Worm (Caenorhabditis elegans): ENCODE measurements around the gene nlp-53.

Gene nlp-53

DNA sequence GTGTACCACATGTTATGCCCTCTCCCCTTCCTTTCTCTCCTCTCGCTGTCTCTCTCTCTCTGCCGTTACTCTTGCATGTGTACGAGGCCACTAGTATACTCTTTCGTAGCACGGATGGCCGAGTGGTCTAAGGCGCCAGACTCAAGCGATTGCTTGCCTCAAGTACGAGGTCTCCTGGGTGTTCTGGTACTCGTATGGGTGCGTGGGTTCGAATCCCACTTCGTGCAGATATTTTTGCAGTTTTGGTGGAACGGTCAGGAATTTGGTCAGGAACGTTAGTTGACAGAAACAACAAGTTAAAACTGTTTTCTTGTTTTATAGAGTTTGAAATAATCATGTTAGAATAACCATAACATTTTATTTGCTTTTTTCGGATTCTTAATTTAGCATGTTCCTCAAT lies 46.8 kb downstream of the nlp-53 start (continued):
- peak; percentile 98 for TF ChIP-seq dmd-4 (tag; optimal IDR thresholded peaks at IDR 0.05; ENCODE audit: borderline replicate concordance)
- TF ChIP-seq ama-1 (optimal IDR thresholded peaks at IDR 0.05) = no peak
- peak; percentile 99 for TF ChIP-seq elt-2 (tag; optimal IDR thresholded peaks at IDR 0.05)
- peak; percentile 98 for TF ChIP-seq hlh-13 (GFP tag; optimal IDR thresholded peaks at IDR 0.05)
- peak; percentile 97 for TF ChIP-seq sox-2 (GFP tag; IDR thresholded peaks at IDR 0.05)
- peak; percentile 96 for TF ChIP-seq sdc-2 (tag; optimal IDR thresholded peaks at IDR 0.05)
- peak; percentile 95 for TF ChIP-seq lim-6 (tag; optimal IDR thresholded peaks at IDR 0.05)
- TF ChIP-seq elt-4 (tag; optimal IDR thresholded peaks at IDR 0.05) = peak; percentile 92
- TF ChIP-seq fkh-6 (tag; optimal IDR thresholded peaks at IDR 0.05) = peak; percentile 97
- TF ChIP-seq nhr-11 (tag; optimal IDR thresholded peaks at IDR 0.05) = no peak
- TF ChIP-seq sox-4 (tag; optimal IDR thresholded peaks at IDR 0.05) = peak; percentile 99
- TF ChIP-seq pqm-1 (tag; optimal IDR thresholded peaks at IDR 0.05) = peak; percentile 95
- TF ChIP-seq pha-4 (tag; optimal IDR thresholded peaks at IDR 0.05) = no peak
- peak; percentile 99 for TF ChIP-seq K02D7.2 (tag; optimal IDR thresholded peaks at IDR 0.05)
- peak; percentile 97 for TF ChIP-seq hlh-15 (tag; optimal IDR thresholded peaks at IDR 0.05)
- TF ChIP-seq hlh-30 (tag; optimal IDR thresholded peaks at IDR 0.05; ENCODE audit: insufficient read depth) = peak; percentile 82
- TF ChIP-seq ceh-22 (tag; optimal IDR thresholded peaks at IDR 0.05) = peak; percentile 82
- peak; percentile 93 for TF ChIP-seq ets-4 (tag; optimal IDR thresholded peaks at IDR 0.05)
- peak; percentile 97 for TF ChIP-seq C08G9.2 (tag; optimal IDR thresholded peaks at IDR 0.05)
- peak; percentile 98 for TF ChIP-seq T23F11.4 (GFP tag; optimal IDR thresholded peaks at IDR 0.05)
- peak; percentile 98 for TF ChIP-seq madf-2 (tag; optimal IDR thresholded peaks at IDR 0.05)
- peak; percentile 97 for TF ChIP-seq che-1 (tag; optimal IDR thresholded peaks at IDR 0.05)
- TF ChIP-seq ceh-19 (GFP tag; optimal IDR thresholded peaks at IDR 0.05) = peak; percentile 98
- TF ChIP-seq ztf-16 (tag; optimal IDR thresholded peaks at IDR 0.05) = peak; percentile 98
- TF ChIP-seq ceh-18 (tag; optimal IDR thresholded peaks at IDR 0.05) = peak; percentile 97
- no peak for TF ChIP-seq pax-1 (tag; optimal IDR thresholded peaks at IDR 0.05)
- TF ChIP-seq ahr-1 (tag; optimal IDR thresholded peaks at IDR 0.05) = peak; percentile 97
- peak; percentile 98 for TF ChIP-seq ceh-45 (GFP tag; IDR thresholded peaks at IDR 0.05)
- peak; percentile 98 for TF ChIP-seq ceh-2 (tag; optimal IDR thresholded peaks at IDR 0.05)
- peak; percentile 88 for TF ChIP-seq nfya-1 (tag; optimal IDR thresholded peaks at IDR 0.05)
- TF ChIP-seq odd-2 (tag; optimal IDR thresholded peaks at IDR 0.05) = peak; percentile 85
- peak; percentile 96 for TF ChIP-seq pha-2 (tag; optimal IDR thresholded peaks at IDR 0.05)
- TF ChIP-seq Y22D7AL.16 (tag; optimal IDR thresholded peaks at IDR 0.05) = peak; percentile 98
- peak; percentile 98 for TF ChIP-seq pat-9 (tag; optimal IDR thresholded peaks at IDR 0.05)
- TF ChIP-seq eyg-1 (tag; optimal IDR thresholded peaks at IDR 0.05) = peak; percentile 99
- TF ChIP-seq syd-9 (tag; optimal IDR thresholded peaks at IDR 0.05) = peak; percentile 99
- TF ChIP-seq hlh-8 (tag; optimal IDR thresholded peaks at IDR 0.05) = peak; percentile 97
- TF ChIP-seq rnt-1 (tag; optimal IDR thresholded peaks at IDR 0.05) = peak; percentile 98
- TF ChIP-seq ceh-9 (tag; optimal IDR thresholded peaks at IDR 0.05) = peak; percentile 97
- peak; percentile 91 for TF ChIP-seq zip-5 (tag; optimal IDR thresholded peaks at IDR 0.05)
- TF ChIP-seq ceh-24 (tag; optimal IDR thresholded peaks at IDR 0.05) = peak; percentile 97
- peak; percentile 99 for TF ChIP-seq ceh-6 (GFP tag; optimal IDR thresholded peaks at IDR 0.05)
- TF ChIP-seq fax-1 (tag; optimal IDR thresholded peaks at IDR 0.05) = peak; percentile 97
- peak; percentile 95 for TF ChIP-seq ceh-48 (tag; optimal IDR thresholded peaks at IDR 0.05)

DNA sequence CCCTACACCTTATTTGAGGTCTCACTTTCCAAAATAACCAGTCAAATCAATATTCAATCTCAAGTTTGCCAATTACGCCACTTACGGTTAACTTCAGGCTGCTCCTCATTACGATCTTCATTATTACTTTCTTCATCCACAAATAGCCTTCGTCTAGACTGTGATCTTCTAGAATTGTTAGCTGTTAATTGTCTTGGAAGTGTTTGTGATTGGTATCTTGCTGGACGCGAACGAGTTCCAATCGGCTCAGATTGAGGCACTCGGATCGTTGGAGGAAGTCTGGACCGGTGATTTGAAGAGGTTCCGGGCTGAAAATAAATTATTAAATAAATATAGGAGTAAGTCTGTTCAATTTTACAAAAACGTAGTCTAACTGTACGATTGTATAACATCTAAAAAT lies 48.2 kb downstream of the nlp-53 start:
- no peak for TF ChIP-seq gmeb-2 (tag; optimal IDR thresholded peaks at IDR 0.05)
- TF ChIP-seq sox-4 (tag; optimal IDR thresholded peaks at IDR 0.05) = no peak
- no peak for TF ChIP-seq ztf-16 (tag; optimal IDR thresholded peaks at IDR 0.05)
- no peak for TF ChIP-seq ets-4 (tag; optimal IDR thresholded peaks at IDR 0.05)
- TF ChIP-seq pqm-1 (tag; optimal IDR thresholded peaks at IDR 0.05) = no peak
- no peak for TF ChIP-seq pha-4 (tag; optimal IDR thresholded peaks at IDR 0.05)
- no peak for TF ChIP-seq T23F11.4 (GFP tag; optimal IDR thresholded peaks at IDR 0.05)
- no peak for TF ChIP-seq ceh-24 (tag; optimal IDR thresholded peaks at IDR 0.05)
- no peak for TF ChIP-seq ceh-6 (GFP tag; optimal IDR thresholded peaks at IDR 0.05)

All from whole organism, late embryonic.